Worm (Caenorhabditis elegans) whole organism, L4 larva: ENCODE results near the gene F19G12.8.

ENCODE experiments used
- T20F7.1 ChIP-seq: fragments of 200-800 bp; sonication (Bioruptor generic); optimal IDR thresholded peaks from 2 replicates; lab custom pipeline; 2018; ENCODE audit warnings: mild to moderate bottlenecking, missing genetic modification characterization, missing compliant biosample characterization
- ZK546.5 ChIP-seq, 2 experiments: sonication (generic microtip); optimal IDR thresholded peaks; 2 replicates each; lab custom pipeline; 2017; ENCODE audit warnings: missing biosample characterization in 2 of 2, missing genetic modification characterization in 2 of 2
- ama-1 ChIP-seq: fragments of 150-350 bp; optimal IDR thresholded peaks from 2 replicates; lab custom pipeline; 2014; ENCODE audit warnings: inconsistent platforms, mixed read lengths
- mxl-3 ChIP-seq: fragments of 200-800 bp; sonication (Bioruptor generic); optimal IDR thresholded peaks from 2 replicates; lab custom pipeline; 2018; ENCODE audit warnings: mild to moderate bottlenecking, missing genetic modification characterization, missing compliant biosample characterization
- skn-1 ChIP-seq: fragments of 150-350 bp; optimal IDR thresholded peaks from 2 replicates; lab custom pipeline; 2014; ENCODE audit warnings: missing biosample characterization, missing genetic modification characterization
- unc-39 ChIP-seq: sonication (generic microtip); optimal IDR thresholded peaks from 2 replicates; lab custom pipeline; 2017; ENCODE audit warnings: missing biosample characterization, missing genetic modification characterization
- unc-62 ChIP-seq, 3 experiments: fragments of 150-350 bp in 1 of 3; sonication (generic microtip); optimal IDR thresholded peaks in 2 of 3; peaks in 1 of 3; 1 replicate in 1 of 3; 2 replicates in 2 of 3; lab custom pipeline; 2014 to 2017; ENCODE audit warnings: missing biosample characterization in 3 of 3, missing genetic modification characterization in 3 of 3, missing genetic modification reagents in 3 of 3, missing genotype in 1 of 3
- ztf-11 ChIP-seq: fragments of 150-350 bp; optimal IDR thresholded peaks from 2 replicates; lab custom pipeline; 2014; ENCODE audit warnings: missing biosample characterization, missing genetic modification characterization

ce11 chrX:1367416-1367815 lies 49.7 kb upstream of the F19G12.8 start, which contains the start of gene dgn-2:
- no peak for TF ChIP-seq mxl-3
- TF ChIP-seq unc-62 (GFP tag; optimal IDR thresholded peaks at IDR 0.05 in 1 of 2; lab: Kevin White, UChicago) = no peak
- TF ChIP-seq unc-62 (tag; optimal IDR thresholded peaks at IDR 0.05; lab: Kevin White, UChicago) = no peak
- TF ChIP-seq unc-39 (tag; lab: Kevin White, UChicago) = no peak
- TF ChIP-seq ZK546.5 (tag; optimal IDR thresholded peaks at IDR 0.05; lab: Kevin White, UChicago) = no peak
- TF ChIP-seq skn-1 (tag; lab: Kevin White, UChicago) = no peak
- TF ChIP-seq ama-1 (lab: Kevin White, UChicago) = no peak
- TF ChIP-seq T20F7.1 = no peak
- no peak for TF ChIP-seq ztf-11 (tag; lab: Kevin White, UChicago)
